Worm (Caenorhabditis elegans) whole organism, young adult: Measurements from ENCODE around the gene tbx-8.

ENCODE experiments used
- B0035.1 ChIP-seq: sonication (generic microtip); optimal IDR thresholded peaks from 2 replicates; lab custom pipeline; 2016; ENCODE audit warnings: missing genetic modification characterization, mild to moderate bottlenecking, missing compliant biosample characterization, missing genotype, missing genetic modification reagents
- B0261.1 ChIP-seq: sonication (generic microtip); optimal IDR thresholded peaks from 2 replicates; lab custom pipeline; 2016; ENCODE audit warnings: mild to moderate bottlenecking, missing genetic modification characterization, moderate library complexity, missing compliant biosample characterization
- F23B12.7 ChIP-seq: sonication (generic microtip); optimal IDR thresholded peaks from 2 replicates; lab custom pipeline; 2017; ENCODE audit warnings: missing genetic modification characterization, mild to moderate bottlenecking, missing compliant biosample characterization, antibody characterized with exemption, moderate library complexity; ENCODE audit not compliant: insufficient read depth
- F55B11.4 ChIP-seq: sonication (generic microtip); optimal IDR thresholded peaks from 2 replicates; lab custom pipeline; 2016; ENCODE audit warnings: missing compliant biosample characterization, missing genetic modification characterization, borderline replicate concordance; ENCODE audit not compliant: insufficient read depth
- Y53G8AR.9 ChIP-seq: fragments of 200-800 bp; sonication (Bioruptor generic); conservative IDR thresholded peaks from 2 replicates; pipeline ENCODE4 v1.3.6; 2022; ENCODE audit warnings: missing genetic modification reagents, missing genetic modification characterization, missing compliant biosample characterization
- Y56A3A.18 ChIP-seq: fragments of 200-800 bp; sonication (Bioruptor generic); IDR thresholded peaks from 2 replicates; pipeline ENCODE4 v1.3.6; 2022; ENCODE audit warnings: missing genetic modification reagents, missing genetic modification characterization, missing compliant biosample characterization
- Y67H2A.10 ChIP-seq: fragments of 200-800 bp; sonication (Bioruptor generic); conservative IDR thresholded peaks from 2 replicates; pipeline ENCODE4 v1.3.6; 2022; ENCODE audit warnings: missing genetic modification reagents, missing genetic modification characterization, missing compliant biosample characterization
- Y79H2A.3 ChIP-seq: fragments of 200-800 bp; sonication (Bioruptor generic); conservative IDR thresholded peaks from 2 replicates; pipeline ENCODE4 v1.3.6; 2022; ENCODE audit warnings: missing genetic modification reagents, missing genetic modification characterization, missing compliant biosample characterization
- ama-1 ChIP-seq, 3 experiments: fragments of 150-350 bp in 1 of 3; sonication (generic microtip) in 2 of 3; optimal IDR thresholded peaks; 2 replicates each; lab custom pipeline; 2014 to 2018; ENCODE audit warnings: missing biosample characterization in 2 of 3, missing genetic modification characterization in 2 of 3, missing genetic modification reagents in 2 of 3
- atf-7 ChIP-seq: sonication (generic microtip); optimal IDR thresholded peaks from 2 replicates; lab custom pipeline; 2017; ENCODE audit warnings: mild to moderate bottlenecking, missing genetic modification characterization, missing compliant biosample characterization
- cebp-1 ChIP-seq, 2 experiments: fragments of 200-800 bp in 1 of 2; sonication (Bioruptor generic) in 1 of 2; sonication (generic microtip) in 1 of 2; IDR thresholded peaks in 1 of 2; optimal IDR thresholded peaks in 1 of 2; 2 replicates each; pipeline versions ENCODE4 v1.3.6 to Lab custom; 2017 to 2022; ENCODE audit warnings: missing compliant biosample characterization in 2 of 2, missing genetic modification characterization in 2 of 2, mild to moderate bottlenecking in 1 of 2, missing genetic modification reagents in 1 of 2, moderate library complexity in 1 of 2
- chd-7 ChIP-seq: sonication (generic microtip); optimal IDR thresholded peaks from 2 replicates; lab custom pipeline; 2016; ENCODE audit warnings: mild to moderate bottlenecking, missing genetic modification characterization, moderate library complexity, missing compliant biosample characterization
- dox-1 ChIP-seq: fragments of 200-800 bp; sonication (Bioruptor generic); IDR thresholded peaks from 2 replicates; pipeline ENCODE4 v1.3.6; 2022; ENCODE audit warnings: missing genetic modification reagents, missing genetic modification characterization, missing compliant biosample characterization
- egrh-3 ChIP-seq: fragments of 200-800 bp; sonication (Bioruptor generic); IDR thresholded peaks from 2 replicates; pipeline ENCODE4 v1.3.6; 2022; ENCODE audit warnings: missing genetic modification reagents, missing genetic modification characterization, missing compliant biosample characterization
- ets-4 ChIP-seq: fragments of 200-800 bp; sonication (Bioruptor generic); optimal IDR thresholded peaks from 2 replicates; lab custom pipeline; 2018; ENCODE audit warnings: mild to moderate bottlenecking, missing genetic modification characterization, missing compliant biosample characterization
- hlh-26 ChIP-seq: fragments of 200-800 bp; sonication (Bioruptor generic); conservative IDR thresholded peaks from 2 replicates; pipeline ENCODE4 v1.3.6; 2022; ENCODE audit warnings: missing genetic modification reagents, missing genetic modification characterization, missing compliant biosample characterization
- hmg-20 ChIP-seq: fragments of 200-800 bp; sonication (Bioruptor generic); IDR thresholded peaks from 2 replicates; pipeline ENCODE4 v1.3.6; 2022; ENCODE audit warnings: missing genetic modification reagents, missing genetic modification characterization, missing compliant biosample characterization
- let-526 ChIP-seq: fragments of 200-800 bp; sonication (Bioruptor generic); IDR thresholded peaks from 2 replicates; pipeline ENCODE4 v1.3.6; 2022; ENCODE audit warnings: missing genetic modification reagents, missing genetic modification characterization, missing compliant biosample characterization
- lin-26 ChIP-seq: fragments of 200-800 bp; sonication (Bioruptor generic); IDR thresholded peaks from 2 replicates; pipeline ENCODE4 v1.3.6; 2022; ENCODE audit warnings: missing genetic modification reagents, missing genetic modification characterization, missing compliant biosample characterization
- lin-40 ChIP-seq: sonication (generic microtip); optimal IDR thresholded peaks from 2 replicates; lab custom pipeline; 2016; ENCODE audit warnings: missing genetic modification characterization, mild to moderate bottlenecking, missing compliant biosample characterization, missing genotype, missing genetic modification reagents
- madf-6 ChIP-seq: fragments of 200-800 bp; sonication (Bioruptor generic); IDR thresholded peaks from 2 replicates; pipeline ENCODE4 v1.3.6; 2022; ENCODE audit warnings: missing genetic modification reagents, missing genetic modification characterization, missing compliant biosample characterization
- nhr-80 ChIP-seq: sonication (generic microtip); optimal IDR thresholded peaks from 2 replicates; lab custom pipeline; 2016; ENCODE audit warnings: missing genetic modification characterization, missing compliant biosample characterization
- pbrm-1 ChIP-seq: fragments of 200-800 bp; sonication (Bioruptor generic); IDR thresholded peaks from 2 replicates; pipeline ENCODE4 v1.3.6; 2022; ENCODE audit warnings: missing genetic modification reagents, missing genetic modification characterization, missing compliant biosample characterization
- rcor-1 ChIP-seq: fragments of 200-800 bp; sonication (Bioruptor generic); IDR thresholded peaks from 2 replicates; pipeline ENCODE4 v1.3.6; 2022; ENCODE audit warnings: missing genetic modification reagents, missing genetic modification characterization, missing compliant biosample characterization
- repo-1 ChIP-seq: sonication (generic microtip); optimal IDR thresholded peaks from 2 replicates; lab custom pipeline; 2017; ENCODE audit warnings: mild to moderate bottlenecking, missing genetic modification characterization, missing compliant biosample characterization
- sdz-38 ChIP-seq: sonication (generic microtip); optimal IDR thresholded peaks from 2 replicates; lab custom pipeline; 2016; ENCODE audit warnings: missing genotype, missing genetic modification characterization, missing compliant biosample characterization
- snpc-1.1 ChIP-seq: sonication (generic microtip); optimal IDR thresholded peaks from 2 replicates; lab custom pipeline; 2017; ENCODE audit warnings: missing genetic modification characterization, mild to moderate bottlenecking, missing compliant biosample characterization, antibody characterized with exemption, moderate library complexity, missing genotype, missing genetic modification reagents; ENCODE audit not compliant: insufficient read depth
- snpc-1.3 ChIP-seq: sonication (generic microtip); optimal IDR thresholded peaks from 2 replicates; lab custom pipeline; 2017; ENCODE audit warnings: missing genetic modification characterization, mild to moderate bottlenecking, missing compliant biosample characterization, antibody characterized with exemption, moderate library complexity, missing genotype, missing genetic modification reagents; ENCODE audit not compliant: insufficient read depth
- somi-1 ChIP-seq: fragments of 200-800 bp; sonication (Bioruptor generic); optimal IDR thresholded peaks from 2 replicates; lab custom pipeline; 2018; ENCODE audit warnings: mild to moderate bottlenecking, missing genetic modification characterization, missing compliant biosample characterization
- sptf-2 ChIP-seq: fragments of 200-800 bp; sonication (Bioruptor generic); optimal IDR thresholded peaks from 2 replicates; lab custom pipeline; 2018; ENCODE audit warnings: mild to moderate bottlenecking, missing genetic modification characterization, missing compliant biosample characterization
- tbx-9 ChIP-seq: sonication (generic microtip); optimal IDR thresholded peaks from 2 replicates; lab custom pipeline; 2016; ENCODE audit warnings: borderline replicate concordance, missing genetic modification characterization, inconsistent platforms, missing compliant biosample characterization
- tlf-1 ChIP-seq: fragments of 200-800 bp; sonication (Bioruptor generic); optimal IDR thresholded peaks from 2 replicates; lab custom pipeline; 2018; ENCODE audit warnings: mild to moderate bottlenecking, missing genetic modification characterization, missing compliant biosample characterization
- unc-130 ChIP-seq: sonication (generic microtip); optimal IDR thresholded peaks from 2 replicates; lab custom pipeline; 2016; ENCODE audit warnings: missing genetic modification reagents, missing genetic modification characterization, missing compliant biosample characterization
- zim-3 ChIP-seq: sonication (generic microtip); optimal IDR thresholded peaks from 2 replicates; lab custom pipeline; 2017; ENCODE audit warnings: mild to moderate bottlenecking, missing genetic modification characterization, moderate library complexity, missing compliant biosample characterization
- ztf-18 ChIP-seq: sonication (generic microtip); optimal IDR thresholded peaks from 2 replicates; lab custom pipeline; 2016; ENCODE audit warnings: missing genotype, mild to moderate bottlenecking, missing genetic modification characterization, missing compliant biosample characterization
- ztf-26 ChIP-seq: sonication (generic microtip); optimal IDR thresholded peaks from 2 replicates; lab custom pipeline; 2017; ENCODE audit warnings: missing genetic modification characterization, missing compliant biosample characterization
- ztf-28 ChIP-seq: fragments of 200-800 bp; sonication (Bioruptor generic); IDR thresholded peaks from 2 replicates; pipeline ENCODE4 v1.3.6; 2022; ENCODE audit warnings: missing genetic modification reagents, missing genetic modification characterization, missing compliant biosample characterization

tbx-8 gene

DNA sequence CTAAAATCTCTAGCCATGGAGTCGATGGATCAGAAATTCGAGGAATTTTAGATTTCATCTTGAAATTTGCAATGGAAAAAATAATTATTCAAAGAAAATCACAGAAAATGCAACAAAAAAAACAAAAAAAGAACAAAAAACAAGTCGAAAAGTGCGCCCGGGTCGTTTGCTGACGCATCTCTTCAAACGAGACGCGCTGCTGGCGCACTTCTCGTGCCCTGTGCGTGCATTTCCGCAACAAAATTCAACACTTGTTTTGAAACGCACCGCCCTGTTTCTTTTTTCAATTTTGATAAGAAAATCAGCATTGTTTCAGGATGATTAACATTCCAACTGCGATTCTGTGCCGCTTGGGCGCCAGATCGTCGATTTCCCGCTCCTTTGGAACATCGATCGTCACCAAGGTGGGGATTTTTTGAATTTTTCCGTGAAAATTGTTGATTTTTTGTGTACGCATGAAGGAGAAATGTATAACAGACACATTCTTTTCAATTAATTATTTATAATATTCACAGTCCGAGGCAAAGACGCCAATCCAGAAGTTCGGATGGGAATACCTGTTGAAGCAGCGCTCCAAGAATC is 13.1 kb upstream of the tbx-8 start, which contains the start of the genes jmjd-4 and mev-1 (continued):
- TF ChIP-seq B0035.1 (tag; lab: Kevin White, UChicago) (no peak), F55B11.4 (no peak), zim-3 (tag; lab: Kevin White, UChicago) (no peak), sdz-38 (tag; lab: Kevin White, UChicago) (no peak), rcor-1 (GFP tag; lab: Robert Waterston, UW) (peak; percentile 81), snpc-1.3 (tag; lab: Kevin White, UChicago) (no peak), let-526 (GFP tag; lab: Robert Waterston, UW) (no peak), tlf-1 (GFP tag; lab: Kevin White, UChicago) (peak; percentile 82), dox-1 (GFP tag; lab: Robert Waterston, UW) (peak; percentile 94)

DNA sequence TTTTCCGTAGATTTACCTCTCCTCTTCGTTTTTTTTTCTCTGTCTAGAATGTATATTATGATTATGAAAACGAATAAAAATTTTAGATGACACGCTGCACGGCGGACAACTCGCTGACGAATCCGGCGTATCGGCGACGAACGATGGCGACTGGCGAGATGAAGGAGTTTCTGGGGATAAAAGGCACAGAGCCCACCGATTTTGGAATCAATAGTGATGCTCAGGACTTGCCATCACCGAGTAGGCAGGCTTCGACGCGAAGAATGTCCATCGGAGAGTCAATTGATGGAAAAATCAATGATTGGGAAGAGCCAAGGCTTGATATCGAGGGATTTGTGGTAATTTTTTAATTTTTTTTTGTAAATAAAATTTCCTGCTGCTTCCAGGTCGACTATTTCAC is 12.1 kb upstream of the tbx-8 start, which contains the start of gene ced-9:
ced-9 (plus strand) TSS at position 87 of the 400 bp plus-strand sequence.
- no peak for TF ChIP-seq ztf-18 (tag; lab: Kevin White, UChicago)
- no peak for TF ChIP-seq ets-4 (GFP tag; lab: Kevin White, UChicago)
- TF ChIP-seq tbx-9: peak; percentile 93

DNA sequence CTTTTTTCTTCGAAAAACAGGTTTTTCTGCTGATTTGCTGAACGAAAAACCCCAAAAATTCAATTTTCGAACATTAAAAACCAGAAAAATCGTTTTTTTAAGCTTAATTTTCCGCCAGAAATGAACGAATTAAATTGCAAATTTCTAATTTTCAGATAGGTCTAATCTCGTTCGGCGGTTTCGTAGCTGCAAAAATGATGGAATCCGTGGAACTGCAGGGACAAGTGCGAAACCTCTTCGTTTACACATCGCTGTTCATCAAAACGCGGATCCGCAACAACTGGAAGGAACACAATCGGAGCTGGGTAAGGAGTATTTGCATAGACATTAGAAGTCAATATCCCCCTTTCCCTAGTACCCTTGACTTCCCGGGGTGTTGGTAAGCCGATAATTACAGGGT is 11.0 kb upstream of the tbx-8 start:
- TF ChIP-seq chd-7 (tag; lab: Kevin White, UChicago) (no peak), nhr-80 (tag; lab: Kevin White, UChicago) (no peak), sptf-2 (no peak), unc-130 (GFP tag; lab: Kevin White, UChicago) (no peak), ztf-28 (no peak), Y53G8AR.9 (GFP tag; lab: Robert Waterston, UW) (no peak), egrh-3 (GFP tag; lab: Robert Waterston, UW) (no peak), hlh-26 (GFP tag; lab: Robert Waterston, UW) (no peak), Y79H2A.3 (GFP tag; lab: Robert Waterston, UW) (no peak), pbrm-1 (GFP tag; lab: Robert Waterston, UW) (no peak), hmg-20 (GFP tag; lab: Robert Waterston, UW) (no peak), sdz-38 (tag; lab: Kevin White, UChicago) (no peak), F23B12.7 (no peak)

DNA sequence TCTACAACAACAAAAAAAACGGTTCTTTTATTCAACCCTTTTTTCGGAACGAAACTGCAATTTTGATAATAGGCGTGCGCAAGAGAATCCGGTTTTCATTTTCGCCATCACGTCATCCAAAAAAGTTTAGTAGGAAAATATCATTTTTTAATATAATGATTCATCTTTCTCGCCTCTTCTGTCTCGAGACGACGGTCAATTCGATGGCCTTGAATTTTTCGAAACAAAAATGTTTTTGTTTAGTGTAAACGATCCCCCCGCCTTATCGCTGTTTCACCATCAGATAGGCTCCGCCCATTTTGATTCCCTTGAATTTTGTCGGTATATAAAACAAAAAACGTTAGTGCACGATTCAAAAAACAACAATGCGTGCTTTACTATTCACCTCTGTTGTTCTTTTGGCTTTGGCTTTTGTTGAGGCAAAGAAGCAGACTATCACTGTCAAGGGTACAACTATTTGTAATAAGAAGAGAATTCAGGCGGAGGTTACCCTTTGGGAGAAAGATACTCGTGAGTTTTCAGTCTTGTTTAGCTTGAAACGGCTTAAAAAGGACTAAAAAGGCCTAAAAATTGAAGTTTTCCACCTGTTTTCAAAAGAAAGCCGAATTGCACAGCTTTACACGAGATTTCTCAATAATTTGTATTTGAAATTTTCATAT is 9.5 kb upstream of the tbx-8 start, which contains the start of gene ttr-15:
ttr-15 (plus strand) TSS at position 340 of the 659 bp plus-strand sequence.
- TF ChIP-seq snpc-1.1 (tag; lab: Kevin White, UChicago) (no peak), unc-130 (GFP tag; lab: Kevin White, UChicago) (no peak), B0261.1 (tag; lab: Kevin White, UChicago) (no peak), B0035.1 (tag; lab: Kevin White, UChicago) (peak; percentile 73), atf-7 (tag; lab: Kevin White, UChicago) (peak; percentile 11), ama-1 (optimal IDR thresholded peaks at IDR 0.05; lab: Kevin White, UChicago) (peak; percentile 92), ama-1 (GFP tag; optimal IDR thresholded peaks at IDR 0.05; lab: Kevin White, UChicago) (peak in 1 of 2 experiments; percentile 6), lin-40 (peak; percentile 57), madf-6 (GFP tag; lab: Robert Waterston, UW) (0 out of 2 replicates have a peak, but pooled peaks have one; percentile 25), Y56A3A.18 (GFP tag; lab: Robert Waterston, UW) (0 out of 2 replicates have a peak, but pooled peaks have one; percentile 45), cebp-1 (GFP tag; IDR thresholded peaks at IDR 0.05; lab: Robert Waterston, UW) (no peak), cebp-1 (tag; optimal IDR thresholded peaks at IDR 0.05; lab: Kevin White, UChicago) (peak; percentile 39), repo-1 (peak; percentile 22), tbx-9 (peak; percentile 71), lin-26 (peak; percentile 30; the same call in 1 of the 2 replicates), ztf-26 (tag; lab: Kevin White, UChicago) (no peak), somi-1 (GFP tag; lab: Kevin White, UChicago) (no peak), Y67H2A.10 (GFP tag; lab: Robert Waterston, UW) (no peak), sptf-2 (no peak)
